Worm (Caenorhabditis elegans) whole organism, late embryonic: Measurements from ENCODE around the gene R10H10.7.

Source experiments
- C08G9.2 ChIP-seq: sonication (generic microtip); optimal IDR thresholded peaks from 2 replicates; lab custom pipeline; 2016; ENCODE audit warnings: mild to moderate bottlenecking, missing genetic modification characterization, moderate library complexity, missing compliant biosample characterization
- F13H6.1 ChIP-seq: sonication (generic microtip); optimal IDR thresholded peaks from 2 replicates; lab custom pipeline; 2016; ENCODE audit warnings: missing genetic modification characterization, missing compliant biosample characterization
- K02D7.2 ChIP-seq: sonication (generic microtip); optimal IDR thresholded peaks from 2 replicates; lab custom pipeline; 2017; ENCODE audit warnings: mild to moderate bottlenecking, missing genetic modification characterization, missing compliant biosample characterization
- T23F11.4 ChIP-seq: fragments of 200-800 bp; sonication (Bioruptor generic); optimal IDR thresholded peaks from 2 replicates; lab custom pipeline; 2018; ENCODE audit warnings: mild to moderate bottlenecking, missing genetic modification characterization, missing compliant biosample characterization
- ama-1 ChIP-seq: fragments of 150-350 bp; optimal IDR thresholded peaks from 2 replicates; lab custom pipeline; 2014
- ceh-14 ChIP-seq: sonication (generic microtip); optimal IDR thresholded peaks from 2 replicates; lab custom pipeline; 2016; ENCODE audit warnings: missing genotype, missing genetic modification characterization, missing compliant biosample characterization
- ceh-18 ChIP-seq: sonication (generic microtip); optimal IDR thresholded peaks from 2 replicates; lab custom pipeline; 2016; ENCODE audit warnings: missing genetic modification characterization, missing compliant biosample characterization
- ceh-2 ChIP-seq: sonication (generic microtip); optimal IDR thresholded peaks from 2 replicates; lab custom pipeline; 2016; ENCODE audit warnings: missing genotype, missing genetic modification characterization, missing compliant biosample characterization
- ceh-22 ChIP-seq: sonication (generic microtip); optimal IDR thresholded peaks from 2 replicates; lab custom pipeline; 2017; ENCODE audit warnings: missing biosample characterization, missing genetic modification characterization
- ceh-24 ChIP-seq: sonication (generic microtip); optimal IDR thresholded peaks from 2 replicates; lab custom pipeline; 2016; ENCODE audit warnings: mild to moderate bottlenecking, missing genetic modification characterization, missing compliant biosample characterization
- ceh-31 ChIP-seq: sonication (generic microtip); optimal IDR thresholded peaks from 2 replicates; lab custom pipeline; 2016; ENCODE audit warnings: missing genetic modification characterization, missing compliant biosample characterization
- ceh-34 ChIP-seq: sonication (generic microtip); optimal IDR thresholded peaks from 2 replicates; lab custom pipeline; 2016; ENCODE audit warnings: mild to moderate bottlenecking, missing genetic modification characterization, missing compliant biosample characterization
- ceh-45 ChIP-seq: fragments of 200-800 bp; sonication (Bioruptor generic); IDR thresholded peaks from 2 replicates; pipeline ENCODE4 v1.3.6; 2022; ENCODE audit warnings: missing genetic modification reagents, missing genetic modification characterization, missing compliant biosample characterization
- che-1 ChIP-seq: sonication (generic microtip); optimal IDR thresholded peaks from 2 replicates; lab custom pipeline; 2016; ENCODE audit warnings: mild to moderate bottlenecking, missing genetic modification characterization, missing compliant biosample characterization
- dmd-4 ChIP-seq: sonication (generic microtip); optimal IDR thresholded peaks from 2 replicates; lab custom pipeline; 2016; ENCODE audit warnings: borderline replicate concordance, missing genetic modification characterization, missing compliant biosample characterization
- elt-2 ChIP-seq: sonication (generic microtip); optimal IDR thresholded peaks from 2 replicates; lab custom pipeline; 2016; ENCODE audit warnings: missing genetic modification reagents, missing genetic modification characterization, missing compliant biosample characterization
- fax-1 ChIP-seq: sonication (generic microtip); optimal IDR thresholded peaks from 2 replicates; lab custom pipeline; 2016; ENCODE audit warnings: missing genotype, missing genetic modification characterization, missing compliant biosample characterization
- fkh-6 ChIP-seq: sonication (generic microtip); optimal IDR thresholded peaks from 2 replicates; lab custom pipeline; 2016; ENCODE audit warnings: missing genetic modification characterization, missing compliant biosample characterization
- gmeb-2 ChIP-seq: sonication (generic microtip); optimal IDR thresholded peaks from 2 replicates; lab custom pipeline; 2016; ENCODE audit warnings: missing genetic modification characterization, inconsistent platforms, missing compliant biosample characterization
- hlh-15 ChIP-seq: sonication (generic microtip); optimal IDR thresholded peaks from 2 replicates; lab custom pipeline; 2016; ENCODE audit warnings: missing genetic modification characterization, missing compliant biosample characterization
- hlh-30 ChIP-seq: sonication (generic microtip); optimal IDR thresholded peaks from 2 replicates; lab custom pipeline; 2017; ENCODE audit warnings: antibody characterized with exemption, missing genetic modification characterization, missing compliant biosample characterization; ENCODE audit not compliant: insufficient read depth
- hlh-6 ChIP-seq: sonication (generic microtip); optimal IDR thresholded peaks from 2 replicates; lab custom pipeline; 2016; ENCODE audit warnings: missing genotype, missing genetic modification characterization, missing compliant biosample characterization
- hlh-8 ChIP-seq: sonication (generic microtip); optimal IDR thresholded peaks from 2 replicates; lab custom pipeline; 2016; ENCODE audit warnings: missing genotype, missing genetic modification characterization, missing compliant biosample characterization
- lin-11 ChIP-seq: fragments of 200-800 bp; sonication (Bioruptor generic); optimal IDR thresholded peaks from 2 replicates; lab custom pipeline; 2018; ENCODE audit warnings: mild to moderate bottlenecking, missing genetic modification characterization, missing compliant biosample characterization
- madf-2 ChIP-seq: sonication (generic microtip); optimal IDR thresholded peaks from 2 replicates; lab custom pipeline; 2017; ENCODE audit warnings: missing genetic modification characterization, missing compliant biosample characterization
- mec-3 ChIP-seq: sonication (generic microtip); optimal IDR thresholded peaks from 2 replicates; lab custom pipeline; 2016; ENCODE audit warnings: borderline replicate concordance, missing genetic modification characterization, missing compliant biosample characterization
- nfya-1 ChIP-seq: sonication (generic microtip); optimal IDR thresholded peaks from 2 replicates; lab custom pipeline; 2017; ENCODE audit warnings: missing genetic modification characterization, mild to moderate bottlenecking, missing compliant biosample characterization, antibody characterized with exemption, moderate library complexity
- nhr-232 ChIP-seq: sonication (generic microtip); optimal IDR thresholded peaks from 2 replicates; lab custom pipeline; 2016; ENCODE audit warnings: missing genetic modification characterization, missing compliant biosample characterization
- npax-4 ChIP-seq: sonication (generic microtip); optimal IDR thresholded peaks from 2 replicates; lab custom pipeline; 2016; ENCODE audit warnings: missing genetic modification characterization, missing compliant biosample characterization
- odd-2 ChIP-seq: sonication (generic microtip); optimal IDR thresholded peaks from 2 replicates; lab custom pipeline; 2017; ENCODE audit warnings: antibody characterized with exemption, mild to moderate bottlenecking, missing genetic modification characterization, missing compliant biosample characterization
- pat-9 ChIP-seq: fragments of 200-800 bp; sonication (Bioruptor generic); optimal IDR thresholded peaks from 2 replicates; lab custom pipeline; 2018; ENCODE audit warnings: mild to moderate bottlenecking, missing genetic modification characterization, moderate library complexity, missing compliant biosample characterization
- pha-2 ChIP-seq: sonication (generic microtip); optimal IDR thresholded peaks from 2 replicates; lab custom pipeline; 2017; ENCODE audit warnings: mild to moderate bottlenecking, missing genetic modification characterization, missing compliant biosample characterization
- pha-4 ChIP-seq: fragments of 150-350 bp; optimal IDR thresholded peaks from 2 replicates; lab custom pipeline; 2018; ENCODE audit warnings: missing biosample characterization, missing genetic modification reagents, missing genetic modification characterization
- pros-1 ChIP-seq: fragments of 150-350 bp; optimal IDR thresholded peaks from 2 replicates; lab custom pipeline; 2014; ENCODE audit warnings: missing biosample characterization, missing genetic modification reagents, missing genetic modification characterization
- sdc-2 ChIP-seq: sonication (generic microtip); optimal IDR thresholded peaks from 2 replicates; lab custom pipeline; 2016; ENCODE audit warnings: missing genotype, missing genetic modification characterization, missing compliant biosample characterization
- sox-2 ChIP-seq: fragments of 200-800 bp; sonication (Bioruptor generic); IDR thresholded peaks from 2 replicates; pipeline ENCODE4 v1.3.6; 2022; ENCODE audit warnings: missing genetic modification reagents, missing genetic modification characterization, missing compliant biosample characterization
- sox-4 ChIP-seq: sonication (generic microtip); optimal IDR thresholded peaks from 2 replicates; lab custom pipeline; 2017; ENCODE audit warnings: mild to moderate bottlenecking, missing genetic modification characterization, inconsistent platforms, missing compliant biosample characterization
- ttx-3 ChIP-seq: sonication (generic microtip); optimal IDR thresholded peaks from 2 replicates; lab custom pipeline; 2016; ENCODE audit warnings: missing genetic modification reagents, missing genetic modification characterization, missing compliant biosample characterization
- unc-55 ChIP-seq: sonication (generic microtip); optimal IDR thresholded peaks from 2 replicates; lab custom pipeline; 2017; ENCODE audit warnings: missing biosample characterization, missing genetic modification reagents, missing genetic modification characterization
- unc-86 ChIP-seq: sonication (generic microtip); optimal IDR thresholded peaks from 2 replicates; lab custom pipeline; 2016; ENCODE audit warnings: missing genetic modification characterization, missing compliant biosample characterization
- zip-5 ChIP-seq: sonication (generic microtip); optimal IDR thresholded peaks from 2 replicates; lab custom pipeline; 2016; ENCODE audit warnings: missing genetic modification characterization, missing compliant biosample characterization
- ztf-16 ChIP-seq: sonication (generic microtip); optimal IDR thresholded peaks from 2 replicates; lab custom pipeline; 2017; ENCODE audit warnings: missing genetic modification characterization, missing compliant biosample characterization

Gene R10H10.7

ce11 chrIV:10373772-10374288 is 39.9 kb downstream of the R10H10.7 start, which contains the start of gene mpz-5 (continued):
- TF ChIP-seq ceh-14 (tag; lab: Kevin White, UChicago) (no peak), hlh-30 (tag; lab: Kevin White, UChicago) (no peak), sdc-2 (tag; lab: Kevin White, UChicago) (no peak), pha-4 (tag; lab: Kevin White, UChicago) (no peak), pat-9 (no peak), fax-1 (peak; percentile 38), T23F11.4 (GFP tag; lab: Kevin White, UChicago) (no peak), ztf-16 (tag; lab: Kevin White, UChicago) (peak; percentile 7), zip-5 (tag; lab: Kevin White, UChicago) (no peak), hlh-15 (tag; lab: Kevin White, UChicago) (no peak), ceh-31 (tag; lab: Kevin White, UChicago) (peak; percentile 30), elt-2 (tag; lab: Kevin White, UChicago) (peak; percentile 34), lin-11 (tag; lab: Kevin White, UChicago) (peak; percentile 9), unc-55 (no peak), ttx-3 (tag; lab: Kevin White, UChicago) (no peak), sox-4 (tag; lab: Kevin White, UChicago) (peak; percentile 6), ceh-34 (tag; lab: Kevin White, UChicago) (peak; percentile 10), mec-3 (no peak), gmeb-2 (tag; lab: Kevin White, UChicago) (no peak), ceh-2 (no peak), ceh-24 (no peak), ceh-18 (tag; lab: Kevin White, UChicago) (no peak), hlh-6 (tag; lab: Kevin White, UChicago) (no peak), nfya-1 (tag; lab: Kevin White, UChicago) (peak; percentile 40), hlh-8 (tag; lab: Kevin White, UChicago) (no peak), pros-1 (no peak), che-1 (tag; lab: Kevin White, UChicago) (no peak), fkh-6 (tag; lab: Kevin White, UChicago) (no peak), odd-2 (no peak), dmd-4 (no peak), pha-2 (tag; lab: Kevin White, UChicago) (no peak), nhr-232 (tag; lab: Kevin White, UChicago) (no peak), unc-86 (tag; lab: Kevin White, UChicago) (peak; percentile 19), ceh-45 (GFP tag; lab: Robert Waterston, UW) (no peak), F13H6.1 (tag; lab: Kevin White, UChicago) (no peak), sox-2 (GFP tag; lab: Robert Waterston, UW) (no peak)

ce11 chrIV:10368326-10368725 is 45.4 kb downstream of the R10H10.7 start, which contains the start of gene iars-1:
Gene iars-1, plus strand, starts transcription at chrIV:10368601.
- TF ChIP-seq ama-1 (no peak), odd-2 (no peak), ttx-3 (tag; lab: Kevin White, UChicago) (no peak), hlh-6 (tag; lab: Kevin White, UChicago) (no peak), ceh-22 (tag; lab: Kevin White, UChicago) (no peak)

- no peak for TF ChIP-seq mec-3
- no peak for TF ChIP-seq madf-2
- TF ChIP-seq C08G9.2 (tag; lab: Kevin White, UChicago) = no peak
- no peak for TF ChIP-seq pat-9
- TF ChIP-seq npax-4 = no peak
- TF ChIP-seq K02D7.2 (tag; lab: Kevin White, UChicago) = no peak
Observed at ce11 chrIV:10367740-10368246, 45.9 kb downstream of the R10H10.7 start, which contains the start of gene pges-2. Gene pges-2, minus strand, starts transcription at chrIV:10367790.
